Worm (Caenorhabditis elegans): ENCODE data around the gene gab-1.

gab-1 gene

ce11 chrIII:12779676-12780337 is at the start of gene gab-1:
Gene gab-1, minus strand, starts transcription at chrIII:12779726.
- TF ChIP-seq ceh-83 (GFP tag; optimal IDR thresholded peaks at IDR 0.05) = peak; percentile 5
- no peak for TF ChIP-seq pha-4 (tag; optimal IDR thresholded peaks at IDR 0.05)
- peak; percentile 24 for TF ChIP-seq sptf-1 (tag; optimal IDR thresholded peaks at IDR 0.05)

- TF ChIP-seq snpc-4 (tag; optimal IDR thresholded peaks at IDR 0.05) (no peak), unc-39 (tag; optimal IDR thresholded peaks at IDR 0.05) (no peak), elt-1 (tag; optimal IDR thresholded peaks at IDR 0.05; ENCODE audit: borderline replicate concordance, insufficient read depth) (no peak), tbx-8 (GFP tag; optimal IDR thresholded peaks at IDR 0.05) (no peak), ces-1 (GFP tag; optimal IDR thresholded peaks at IDR 0.05) (no peak), M03D4.4 (tag; optimal IDR thresholded peaks at IDR 0.05) (no peak), nhr-12 (tag; optimal IDR thresholded peaks at IDR 0.05) (no peak), zip-8 (tag; optimal IDR thresholded peaks at IDR 0.05) (no peak), cnd-1 (tag; optimal IDR thresholded peaks at IDR 0.05) (no peak), unc-62 (GFP tag; optimal IDR thresholded peaks at IDR 0.05) (no peak), flh-1 (GFP tag; optimal IDR thresholded peaks at IDR 0.05) (no peak), unc-120 (tag; optimal IDR thresholded peaks at IDR 0.05; ENCODE audit: poor library complexity, severe bottlenecking) (no peak), lin-32 (GFP tag; optimal IDR thresholded peaks at IDR 0.05) (no peak), sptf-1 (tag; optimal IDR thresholded peaks at IDR 0.05) (no peak), pha-4 (tag; optimal IDR thresholded peaks at IDR 0.05) (no peak)
These were observed 49.5 kb upstream of the gab-1 start, which contains the start of gene Y37D8A.3 for ce11 chrIII:12829068-12829467. Gene Y37D8A.3, plus strand, starts transcription at chrIII:12829368.

- TF ChIP-seq mab-5 (tag; optimal IDR thresholded peaks at IDR 0.05) (no peak), zip-8 (tag; optimal IDR thresholded peaks at IDR 0.05) (no peak), ztf-11 (tag; optimal IDR thresholded peaks at IDR 0.05) (no peak), ceh-39 (tag; optimal IDR thresholded peaks at IDR 0.05) (no peak), lin-13 (tag; optimal IDR thresholded peaks at IDR 0.05) (no peak), unc-62 (GFP tag; optimal IDR thresholded peaks at IDR 0.05) (no peak), ceh-43 (GFP tag; optimal IDR thresholded peaks at IDR 0.05) (no peak), mls-2 (tag; optimal IDR thresholded peaks at IDR 0.05) (no peak)
These were observed 43.2 kb upstream of the gab-1 start for ce11 chrIII:12822608-12823261.

- TF ChIP-seq ceh-39 (tag; optimal IDR thresholded peaks at IDR 0.05) (no peak), ces-1 (GFP tag; optimal IDR thresholded peaks at IDR 0.05) (peak; percentile 60)
These were observed 41.8 kb upstream of the gab-1 start for ce11 chrIII:12821331-12821730.

ce11 chrIII:12819909-12820308 is 40.4 kb upstream of the gab-1 start, which contains the start of the genes Y37D8A.2 and Y37D8A.25:
Gene Y37D8A.2, plus strand, starts transcription at chrIII:12820193.
Gene Y37D8A.25, minus strand, starts transcription at chrIII:12820253.
- TF ChIP-seq hlh-1 (tag; optimal IDR thresholded peaks at IDR 0.05) (peak; percentile 81), bed-3 (GFP tag; optimal IDR thresholded peaks at IDR 0.05) (no peak)

- TF ChIP-seq unc-62 (GFP tag; optimal IDR thresholded peaks at IDR 0.05) (no peak), lsy-2 (tag; optimal IDR thresholded peaks at IDR 0.05) (no peak), unc-39 (tag; optimal IDR thresholded peaks at IDR 0.05) (no peak), nhr-12 (tag; optimal IDR thresholded peaks at IDR 0.05) (no peak), snpc-4 (tag; optimal IDR thresholded peaks at IDR 0.05) (no peak), drap-1 (GFP tag; optimal IDR thresholded peaks at IDR 0.05) (no peak), nhr-237 (tag; optimal IDR thresholded peaks at IDR 0.05) (no peak), blmp-1 (tag; optimal IDR thresholded peaks at IDR 0.05) (no peak), zip-8 (tag; optimal IDR thresholded peaks at IDR 0.05) (no peak), ham-2 (GFP tag; optimal IDR thresholded peaks at IDR 0.05) (no peak), bed-3 (GFP tag; optimal IDR thresholded peaks at IDR 0.05) (no peak), mab-5 (tag; optimal IDR thresholded peaks at IDR 0.05) (no peak), hlh-1 (tag; optimal IDR thresholded peaks at IDR 0.05) (no peak), lin-32 (GFP tag; optimal IDR thresholded peaks at IDR 0.05) (no peak), ztf-11 (tag; optimal IDR thresholded peaks at IDR 0.05) (no peak), cnd-1 (tag; optimal IDR thresholded peaks at IDR 0.05) (no peak), ceh-39 (tag; optimal IDR thresholded peaks at IDR 0.05) (no peak), mls-2 (tag; optimal IDR thresholded peaks at IDR 0.05) (no peak)
These were observed 39.6 kb upstream of the gab-1 start for ce11 chrIII:12819148-12819547.
